Fruit fly (Drosophila melanogaster) whole organism, pupa: Measurements from ENCODE around the gene CG43672.

Source experiments
- CG10348 ChIP-seq: fragments of 200-800 bp; sonication (Bioruptor generic); IDR thresholded peaks from 2 replicates; pipeline ENCODE4 v1.3.6; 2022; ENCODE audit warnings: missing biosample characterization, missing genetic modification characterization
- CG12605 ChIP-seq: fragments of 200-800 bp; sonication (Bioruptor generic); IDR thresholded peaks from 2 replicates; pipeline ENCODE4 v1.3.6; 2022; ENCODE audit warnings: missing biosample characterization, missing genetic modification characterization
- CG13204 ChIP-seq: fragments of 200-800 bp; sonication (Bioruptor generic); optimal IDR thresholded peaks from 2 replicates; lab custom pipeline; 2018; ENCODE audit warnings: missing biosample characterization, mild to moderate bottlenecking, missing genetic modification characterization, moderate library complexity
- CG14655 ChIP-seq: fragments of 200-800 bp; sonication (Bioruptor generic); optimal IDR thresholded peaks from 3 replicates; lab custom pipeline; 2017; ENCODE audit warnings: mild to moderate bottlenecking, missing biosample characterization, missing genetic modification reagents, missing genetic modification characterization
- CG32121 ChIP-seq: fragments of 200-800 bp; sonication (Bioruptor generic); IDR thresholded peaks from 2 replicates; pipeline ENCODE4 v1.3.6; 2022; ENCODE audit warnings: missing biosample characterization, missing genetic modification characterization
- EcR ChIP-seq: fragments of 200-800 bp; sonication (Bioruptor generic); optimal IDR thresholded peaks from 3 replicates; lab custom pipeline; 2019; ENCODE audit warnings: missing biosample characterization, missing genetic modification characterization, mild to moderate bottlenecking, moderate library complexity, missing genetic modification reagents
- Pif1A ChIP-seq: fragments of 200-800 bp; sonication (Bioruptor generic); optimal IDR thresholded peaks from 3 replicates; lab custom pipeline; 2016; ENCODE audit warnings: missing biosample characterization, missing genetic modification characterization
- Pif1B ChIP-seq: fragments of 200-800 bp; sonication (Bioruptor generic); optimal IDR thresholded peaks from 3 replicates; lab custom pipeline; 2016; ENCODE audit warnings: missing biosample characterization, missing genetic modification characterization

dm6 chrX:15786242-15786641 is 13.5 kb downstream of the CG43672 start:
- no peak for TF ChIP-seq CG12605 (GFP tag; lab: Robert Waterston, UW)
- no peak for TF ChIP-seq Pif1B
- TF ChIP-seq Pif1A: no peak
- TF ChIP-seq CG13204 (GFP tag; lab: Kevin White, UChicago): no peak
- TF ChIP-seq EcR: no peak
- no peak for TF ChIP-seq CG32121 (GFP tag; lab: Robert Waterston, UW)
- no peak for TF ChIP-seq CG14655 (GFP tag; lab: Kevin White, UChicago)
- TF ChIP-seq CG10348 (GFP tag; lab: Robert Waterston, UW): no peak
